Worm (Caenorhabditis elegans): ENCODE results near the gene F46C5.1.

- no peak for TF ChIP-seq mab-9 (GFP tag; IDR thresholded peaks at IDR 0.05)
- no peak for TF ChIP-seq C34B4.2 (tag; optimal IDR thresholded peaks at IDR 0.05)
- no peak for TF ChIP-seq pag-3 (tag; optimal IDR thresholded peaks at IDR 0.05; ENCODE audit: borderline replicate concordance, insufficient read depth)
- no peak for TF ChIP-seq swsn-7 (tag; optimal IDR thresholded peaks at IDR 0.05)
- TF ChIP-seq nhr-237 (tag; optimal IDR thresholded peaks at IDR 0.05) = no peak
- TF ChIP-seq nhr-77 (tag; optimal IDR thresholded peaks at IDR 0.05) = no peak
- no peak for TF ChIP-seq nhr-76 (tag; optimal IDR thresholded peaks at IDR 0.05)
- no peak for TF ChIP-seq fos-1 (tag; optimal IDR thresholded peaks at IDR 0.05)
- no peak for TF ChIP-seq fkh-4 (tag; optimal IDR thresholded peaks at IDR 0.05; ENCODE audit: borderline replicate concordance)
- no peak for TF ChIP-seq zag-1 (tag; optimal IDR thresholded peaks at IDR 0.05)
- TF ChIP-seq mdl-1 (tag; optimal IDR thresholded peaks at IDR 0.05) = no peak
- no peak for TF ChIP-seq ces-1 (GFP tag; optimal IDR thresholded peaks at IDR 0.05)
These were observed 1.8 kb downstream of the F46C5.1 start, which contains the start of gene F46C5.10 for ce11 chrII:8818978-8819896.

Measured in whole organism, L1 larva.